Worm (Caenorhabditis elegans) whole organism, L2 larva: Measurements from ENCODE around the gene srv-32.

Experiments used
- C34F6.9 ChIP-seq: fragments of 150-350 bp; optimal IDR thresholded peaks from 2 replicates; lab custom pipeline; 2014; ENCODE audit warnings: missing biosample characterization, missing genetic modification characterization
- alr-1 ChIP-seq: fragments of 150-350 bp; optimal IDR thresholded peaks from 2 replicates; lab custom pipeline; 2014; ENCODE audit warnings: missing biosample characterization, missing genetic modification characterization
- ama-1 ChIP-seq: fragments of 150-350 bp; optimal IDR thresholded peaks from 2 replicates; lab custom pipeline; 2018; ENCODE audit warnings: inconsistent platforms
- blmp-1 ChIP-seq: sonication (generic microtip); optimal IDR thresholded peaks from 2 replicates; lab custom pipeline; 2017; ENCODE audit warnings: missing genetic modification characterization, mild to moderate bottlenecking, missing compliant biosample characterization, antibody characterized with exemption, moderate library complexity; ENCODE audit not compliant: insufficient read depth
- crh-2 ChIP-seq: sonication (generic microtip); optimal IDR thresholded peaks from 2 replicates; lab custom pipeline; 2017; ENCODE audit warnings: missing biosample characterization, missing genetic modification characterization
- elt-3 ChIP-seq: sonication (generic microtip); optimal IDR thresholded peaks from 2 replicates; lab custom pipeline; 2017; ENCODE audit warnings: missing biosample characterization, missing genetic modification characterization
- fos-1 ChIP-seq: fragments of 150-350 bp; optimal IDR thresholded peaks from 2 replicates; lab custom pipeline; 2014; ENCODE audit warnings: missing biosample characterization, missing genetic modification characterization
- gmeb-1 ChIP-seq: fragments of 150-350 bp; optimal IDR thresholded peaks from 2 replicates; lab custom pipeline; 2014; ENCODE audit warnings: missing biosample characterization, missing genetic modification characterization
- lin-11 ChIP-seq: fragments of 150-350 bp; sonication (generic microtip); optimal IDR thresholded peaks from 2 replicates; lab custom pipeline; 2014; ENCODE audit warnings: missing biosample characterization, missing genetic modification characterization, inconsistent platforms, mixed read lengths
- lin-13 ChIP-seq: fragments of 150-350 bp; optimal IDR thresholded peaks from 2 replicates; lab custom pipeline; 2014; ENCODE audit warnings: missing biosample characterization, missing genetic modification reagents, missing genetic modification characterization
- lin-39 ChIP-seq: fragments of 150-350 bp; optimal IDR thresholded peaks from 2 replicates; lab custom pipeline; 2014; ENCODE audit warnings: missing biosample characterization, missing genetic modification reagents, missing genetic modification characterization
- lsy-2 ChIP-seq, 2 experiments: fragments of 150-350 bp in 1 of 2; sonication (generic microtip) in 1 of 2; optimal IDR thresholded peaks; 2 replicates each; lab custom pipeline; 2014 to 2017; ENCODE audit warnings: missing biosample characterization in 2 of 2, missing genetic modification characterization in 2 of 2
- mab-5 ChIP-seq: fragments of 150-350 bp; optimal IDR thresholded peaks from 2 replicates; lab custom pipeline; 2014; ENCODE audit warnings: missing biosample characterization, missing genetic modification characterization
- mbf-1 ChIP-seq: sonication (generic microtip); optimal IDR thresholded peaks from 2 replicates; lab custom pipeline; 2017; ENCODE audit warnings: missing biosample characterization, missing genetic modification characterization
- mdl-1 ChIP-seq, 2 experiments: fragments of 150-350 bp in 1 of 2; sonication (generic microtip) in 1 of 2; optimal IDR thresholded peaks; 2 replicates each; lab custom pipeline; 2017; ENCODE audit warnings: missing biosample characterization in 2 of 2, missing genetic modification characterization in 2 of 2
- nhr-11 ChIP-seq: fragments of 150-350 bp; optimal IDR thresholded peaks from 2 replicates; lab custom pipeline; 2014; ENCODE audit warnings: missing biosample characterization, missing genetic modification characterization
- nhr-12 ChIP-seq: fragments of 150-350 bp; optimal IDR thresholded peaks from 2 replicates; lab custom pipeline; 2014; ENCODE audit warnings: missing biosample characterization, missing genetic modification characterization
- nhr-129 ChIP-seq: fragments of 150-350 bp; optimal IDR thresholded peaks from 2 replicates; lab custom pipeline; 2014; ENCODE audit warnings: missing biosample characterization, missing genetic modification characterization
- skn-1 ChIP-seq: sonication (generic microtip); optimal IDR thresholded peaks from 2 replicates; lab custom pipeline; 2017; ENCODE audit warnings: missing biosample characterization, missing genetic modification characterization
- sma-9 ChIP-seq, 2 experiments: fragments of 150-350 bp in 1 of 2; sonication (generic microtip) in 1 of 2; optimal IDR thresholded peaks; 2 replicates each; lab custom pipeline; 2014 to 2016; ENCODE audit warnings: missing genetic modification characterization in 2 of 2, mild to moderate bottlenecking in 1 of 2, missing biosample characterization in 1 of 2, missing compliant biosample characterization in 1 of 2, missing genetic modification reagents in 1 of 2, moderate library complexity in 1 of 2
- unc-39 ChIP-seq: fragments of 150-350 bp; optimal IDR thresholded peaks from 2 replicates; lab custom pipeline; 2014; ENCODE audit warnings: missing biosample characterization, missing genetic modification characterization
- unc-62 ChIP-seq: fragments of 150-350 bp; optimal IDR thresholded peaks from 2 replicates; lab custom pipeline; 2014; ENCODE audit warnings: missing biosample characterization, missing genetic modification reagents, missing genetic modification characterization
- ztf-4 ChIP-seq: fragments of 150-350 bp; optimal IDR thresholded peaks from 2 replicates; lab custom pipeline; 2014; ENCODE audit warnings: missing biosample characterization, missing genetic modification characterization

srv-32 gene

ce11 chrIV:6248486-6248885, 33.6 kb downstream of the srv-32 start, which contains the start of gene acox-3:
Gene acox-3, minus strand, starts transcription at chrIV:6248492.
- TF ChIP-seq nhr-12 (tag; lab: Kevin White, UChicago) (no peak), crh-2 (tag; lab: Kevin White, UChicago) (peak; percentile 24), gmeb-1 (tag; lab: Kevin White, UChicago) (peak; percentile 58), blmp-1 (peak; percentile 28), fos-1 (tag; lab: Kevin White, UChicago) (peak; percentile 56), sma-9 (GFP tag; optimal IDR thresholded peaks at IDR 0.05; lab: Kevin White, UChicago) (peak; percentile 82), sma-9 (tag; optimal IDR thresholded peaks at IDR 0.05; lab: Kevin White, UChicago) (no peak), unc-62 (GFP tag; lab: Kevin White, UChicago) (no peak)

- no peak for TF ChIP-seq mbf-1
- TF ChIP-seq alr-1 (tag; lab: Kevin White, UChicago) = no peak
- no peak for TF ChIP-seq nhr-129
- TF ChIP-seq ama-1 (lab: Kevin White, UChicago) = no peak
- TF ChIP-seq lin-11 = no peak
- no peak for TF ChIP-seq lin-13 (GFP tag; lab: Kevin White, UChicago)
- TF ChIP-seq, all 48 proteins: peak for 0
These were observed 42.0 kb downstream of the srv-32 start, which contains the start of gene F58F9.9 for ce11 chrIV:6239993-6240392. Gene F58F9.9, plus strand, starts transcription at chrIV:6240293.

ce11 chrIV:6237508-6238227, 44.4 kb downstream of the srv-32 start, which contains the start of the genes F58F9.6 and F58F9.8:
Gene F58F9.6, minus strand, starts transcription at chrIV:6237608.
Gene F58F9.8, plus strand, starts transcription at chrIV:6238177.
- TF ChIP-seq ama-1 (lab: Kevin White, UChicago) (no peak), C34F6.9 (no peak), nhr-11 (tag; lab: Kevin White, UChicago) (no peak), lin-13 (GFP tag; lab: Kevin White, UChicago) (no peak), skn-1 (no peak), ztf-4 (tag; lab: Kevin White, UChicago) (no peak), unc-39 (tag; lab: Kevin White, UChicago) (no peak), nhr-129 (no peak), lin-39 (tag; lab: Kevin White, UChicago) (no peak), elt-3 (tag; lab: Kevin White, UChicago) (no peak), mdl-1 (tag; optimal IDR thresholded peaks at IDR 0.05; lab: Kevin White, UChicago) (no peak), gmeb-1 (tag; lab: Kevin White, UChicago) (no peak), lsy-2 (tag; optimal IDR thresholded peaks at IDR 0.05; lab: Kevin White, UChicago) (no peak), mab-5 (tag; lab: Kevin White, UChicago) (no peak)

- TF ChIP-seq crh-2 (tag; lab: Kevin White, UChicago) (peak; percentile 3), fos-1 (tag; lab: Kevin White, UChicago) (peak; percentile 89), lin-39 (tag; lab: Kevin White, UChicago) (no peak)
These were observed 49.2 kb downstream of the srv-32 start, which contains the start of gene F58F9.3 for ce11 chrIV:6232769-6233290. Gene F58F9.3, plus strand, starts transcription at chrIV:6233240.

- peak; percentile 93 for TF ChIP-seq fos-1 (tag; lab: Kevin White, UChicago)
- TF ChIP-seq mab-5 (tag; lab: Kevin White, UChicago) = no peak
- TF ChIP-seq, all 48 proteins: peak for 1
These were observed 51.4 kb downstream of the srv-32 start, which contains the start of gene F58F9.4 for ce11 chrIV:6230560-6231073. Gene F58F9.4, plus strand, starts transcription at chrIV:6231023.
